Worm (Caenorhabditis elegans): ENCODE results near the gene F19G12.11.

The F19G12.11 gene

DNA sequence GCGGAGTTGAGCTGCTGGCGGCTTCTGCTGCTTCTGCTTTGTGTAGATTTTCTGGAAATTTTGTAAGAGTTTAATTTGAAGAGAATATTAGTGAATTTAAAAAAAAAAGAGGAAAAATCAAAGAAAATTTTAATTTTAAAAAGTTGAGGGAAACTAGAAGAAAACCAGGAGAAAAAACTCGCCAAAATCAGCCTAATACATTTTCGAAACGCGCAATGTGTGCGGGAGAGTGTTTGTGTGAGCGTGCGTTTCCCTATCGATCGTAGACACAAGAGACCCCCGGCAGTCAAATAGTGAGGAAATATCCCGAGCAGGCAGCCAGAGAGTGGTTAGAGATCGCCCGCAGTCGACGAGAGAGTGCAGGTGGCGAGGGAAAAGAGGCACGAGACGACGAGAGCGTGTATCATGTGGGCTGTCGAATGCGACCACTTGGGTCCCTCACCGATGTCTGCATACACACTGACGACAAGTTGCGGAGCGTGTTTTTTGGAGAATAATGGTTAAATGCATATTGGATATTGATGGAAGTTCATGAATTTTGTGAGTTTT, 20.3 kb upstream of the F19G12.11 start, which contains the start of gene zfp-3:
Gene zfp-3 (minus strand): TSS at position 51 of the 549 bp plus-strand sequence.
- peak; percentile 67 for TF ChIP-seq rnt-1 (tag; optimal IDR thresholded peaks at IDR 0.05)
- peak; percentile 92 for TF ChIP-seq ceh-18 (tag; optimal IDR thresholded peaks at IDR 0.05)
- TF ChIP-seq ets-4 (tag; optimal IDR thresholded peaks at IDR 0.05), result peak; percentile 73
- no peak for TF ChIP-seq pag-3 (tag; optimal IDR thresholded peaks at IDR 0.05; ENCODE audit: borderline replicate concordance)
- peak; percentile 54 for TF ChIP-seq ceh-30 (tag; optimal IDR thresholded peaks at IDR 0.05)
- no peak for TF ChIP-seq che-1 (tag; optimal IDR thresholded peaks at IDR 0.05)
- peak; percentile 25 for TF ChIP-seq nhr-232 (tag; optimal IDR thresholded peaks at IDR 0.05)
- TF ChIP-seq dve-1 (tag; optimal IDR thresholded peaks at IDR 0.05), result peak; percentile 91
- peak; percentile 29 for TF ChIP-seq lim-6 (tag; optimal IDR thresholded peaks at IDR 0.05)
- TF ChIP-seq hlh-6 (tag; optimal IDR thresholded peaks at IDR 0.05), result no peak
- no peak for TF ChIP-seq fkh-10 (GFP tag; optimal IDR thresholded peaks at IDR 0.05)
- peak; percentile 25 for TF ChIP-seq unc-86 (tag; optimal IDR thresholded peaks at IDR 0.05)
- no peak for TF ChIP-seq ztf-16 (tag; optimal IDR thresholded peaks at IDR 0.05)
- no peak for TF ChIP-seq ceh-19 (GFP tag; optimal IDR thresholded peaks at IDR 0.05)
- TF ChIP-seq sox-2 (GFP tag; IDR thresholded peaks at IDR 0.05), result no peak
- no peak for TF ChIP-seq sox-4 (tag; optimal IDR thresholded peaks at IDR 0.05)
- TF ChIP-seq pax-1 (tag; optimal IDR thresholded peaks at IDR 0.05), result peak; percentile 53
- TF ChIP-seq ceh-45 (GFP tag; IDR thresholded peaks at IDR 0.05), result no peak
- no peak for TF ChIP-seq mec-3 (tag; optimal IDR thresholded peaks at IDR 0.05; ENCODE audit: borderline replicate concordance)
- no peak for TF ChIP-seq C38D4.7 (GFP tag; optimal IDR thresholded peaks at IDR 0.05)
- no peak for TF ChIP-seq eyg-1 (tag; optimal IDR thresholded peaks at IDR 0.05)
- no peak for TF ChIP-seq ceh-9 (tag; optimal IDR thresholded peaks at IDR 0.05)
- TF ChIP-seq ttx-3 (tag; optimal IDR thresholded peaks at IDR 0.05), result no peak
- TF ChIP-seq pqm-1 (tag; optimal IDR thresholded peaks at IDR 0.05), result peak; percentile 67
- no peak for TF ChIP-seq pha-4 (tag; optimal IDR thresholded peaks at IDR 0.05)
- peak; percentile 67 for TF ChIP-seq unc-55 (GFP tag; optimal IDR thresholded peaks at IDR 0.05)
- TF ChIP-seq tbx-2 (tag; optimal IDR thresholded peaks at IDR 0.05), result peak; percentile 79
- no peak for TF ChIP-seq ceh-6 (GFP tag; optimal IDR thresholded peaks at IDR 0.05)
- TF ChIP-seq syd-9 (tag; optimal IDR thresholded peaks at IDR 0.05), result peak; percentile 42
- TF ChIP-seq hlh-13 (GFP tag; optimal IDR thresholded peaks at IDR 0.05), result no peak
- peak; percentile 82 for TF ChIP-seq F13H6.1 (tag; optimal IDR thresholded peaks at IDR 0.05)
- TF ChIP-seq K02D7.2 (tag; optimal IDR thresholded peaks at IDR 0.05), result no peak
- TF ChIP-seq tbx-7 (tag; optimal IDR thresholded peaks at IDR 0.05), result no peak
- TF ChIP-seq elt-4 (tag; optimal IDR thresholded peaks at IDR 0.05), result no peak
- peak; percentile 87 for TF ChIP-seq ceh-34 (tag; optimal IDR thresholded peaks at IDR 0.05)
- TF ChIP-seq nhr-11 (tag; optimal IDR thresholded peaks at IDR 0.05), result no peak
- no peak for TF ChIP-seq odd-2 (tag; optimal IDR thresholded peaks at IDR 0.05)
- no peak for TF ChIP-seq ahr-1 (tag; optimal IDR thresholded peaks at IDR 0.05)
- no peak for TF ChIP-seq fax-1 (tag; optimal IDR thresholded peaks at IDR 0.05)
- no peak for TF ChIP-seq T23F11.4 (GFP tag; optimal IDR thresholded peaks at IDR 0.05)
- TF ChIP-seq zip-5 (tag; optimal IDR thresholded peaks at IDR 0.05), result no peak
- peak; percentile 31 for TF ChIP-seq pha-2 (tag; optimal IDR thresholded peaks at IDR 0.05)
- no peak for TF ChIP-seq ceh-22 (tag; optimal IDR thresholded peaks at IDR 0.05)
- no peak for TF ChIP-seq hlh-15 (tag; optimal IDR thresholded peaks at IDR 0.05)
- peak; percentile 64 for TF ChIP-seq ceh-14 (tag; optimal IDR thresholded peaks at IDR 0.05)
- no peak for TF ChIP-seq fkh-6 (tag; optimal IDR thresholded peaks at IDR 0.05)
- peak; percentile 40 for TF ChIP-seq dmd-4 (tag; optimal IDR thresholded peaks at IDR 0.05; ENCODE audit: borderline replicate concordance)
- peak; percentile 95 for TF ChIP-seq nfya-1 (tag; optimal IDR thresholded peaks at IDR 0.05)
- TF ChIP-seq ceh-2 (tag; optimal IDR thresholded peaks at IDR 0.05), result peak; percentile 23
- TF ChIP-seq hlh-8 (tag; optimal IDR thresholded peaks at IDR 0.05), result peak; percentile 32
- peak; percentile 90 for TF ChIP-seq ceh-31 (tag; optimal IDR thresholded peaks at IDR 0.05)
- peak; percentile 75 for TF ChIP-seq pros-1 (tag; optimal IDR thresholded peaks at IDR 0.05)
- TF ChIP-seq pat-9 (tag; optimal IDR thresholded peaks at IDR 0.05), result no peak
